Fruit fly (Drosophila melanogaster) whole organism, embryonic: Measurements from ENCODE around the gene Atg14.

Experiments used
- Bgb ChIP-seq: fragments of 200-800 bp; sonication (Bioruptor generic); IDR thresholded peaks from 2 replicates; pipeline ENCODE4 v1.3.6; 2022; ENCODE audit warnings: missing biosample characterization, missing genetic modification characterization; ENCODE audit not compliant: partially characterized antibody
- Bteb2 ChIP-seq: fragments of 200-800 bp; sonication (Bioruptor generic); optimal IDR thresholded peaks from 2 replicates; lab custom pipeline; 2016; ENCODE audit warnings: missing biosample characterization, missing genetic modification characterization
- CG10321 ChIP-seq: fragments of 200-800 bp; sonication (Bioruptor generic); IDR thresholded peaks from 2 replicates; pipeline ENCODE4 v1.3.6; 2022; ENCODE audit warnings: missing biosample characterization, missing genetic modification characterization
- CG11504 ChIP-seq: fragments of 200-800 bp; sonication (Bioruptor generic); optimal IDR thresholded peaks from 3 replicates; lab custom pipeline; 2019; ENCODE audit warnings: missing biosample characterization, mild to moderate bottlenecking, missing genetic modification characterization, moderate library complexity
- CG12942 ChIP-seq: fragments of 200-800 bp; sonication (Bioruptor generic); optimal IDR thresholded peaks from 3 replicates; lab custom pipeline; 2016; ENCODE audit warnings: missing biosample characterization, missing genetic modification characterization
- CG15696 ChIP-seq: fragments of 200-800 bp; sonication (Bioruptor generic); optimal IDR thresholded peaks from 2 replicates; lab custom pipeline; 2019; ENCODE audit warnings: missing biosample characterization, mild to moderate bottlenecking, missing genetic modification characterization, moderate library complexity
- CG17359 ChIP-seq: fragments of 200-800 bp; sonication (Bioruptor generic); optimal IDR thresholded peaks from 3 replicates; lab custom pipeline; 2018; ENCODE audit warnings: missing biosample characterization, mild to moderate bottlenecking, missing genetic modification characterization, moderate library complexity
- CG17385 ChIP-seq: fragments of 200-800 bp; sonication (Bioruptor generic); optimal IDR thresholded peaks from 3 replicates; lab custom pipeline; 2018; ENCODE audit warnings: missing biosample characterization, mild to moderate bottlenecking, missing genetic modification characterization
- CG18619 ChIP-seq: fragments of 200-800 bp; sonication (Bioruptor generic); optimal IDR thresholded peaks from 3 replicates; lab custom pipeline; 2017; ENCODE audit warnings: missing biosample characterization, mild to moderate bottlenecking, missing genetic modification characterization
- CG31365 ChIP-seq: fragments of 200-800 bp; sonication (Bioruptor generic); optimal IDR thresholded peaks from 2 replicates; lab custom pipeline; 2018; ENCODE audit warnings: missing biosample characterization, mild to moderate bottlenecking, missing genetic modification characterization
- CG43689 ChIP-seq: fragments of 200-800 bp; sonication (Bioruptor generic); IDR thresholded peaks from 2 replicates; pipeline ENCODE4 v1.3.6; 2022; ENCODE audit warnings: missing biosample characterization, missing genetic modification characterization
- CG5180 ChIP-seq: fragments of 200-800 bp; sonication (Bioruptor generic); optimal IDR thresholded peaks from 3 replicates; lab custom pipeline; 2017; ENCODE audit warnings: missing biosample characterization, missing genetic modification characterization, mild to moderate bottlenecking, moderate library complexity, missing genetic modification reagents
- CG6765 ChIP-seq: fragments of 200-800 bp; sonication (Bioruptor generic); optimal IDR thresholded peaks from 3 replicates; lab custom pipeline; 2017; ENCODE audit warnings: missing biosample characterization, mild to moderate bottlenecking, missing genetic modification characterization
- CG9817 ChIP-seq: fragments of 200-800 bp; sonication (Bioruptor generic); optimal IDR thresholded peaks from 2 replicates; lab custom pipeline; 2018; ENCODE audit warnings: missing biosample characterization, mild to moderate bottlenecking, missing genetic modification characterization, moderate library complexity
- CG9876 ChIP-seq: fragments of 200-800 bp; sonication (Bioruptor generic); optimal IDR thresholded peaks from 2 replicates; lab custom pipeline; 2016; ENCODE audit warnings: missing biosample characterization, missing genetic modification characterization
- CG9932 ChIP-seq: fragments of 200-800 bp; sonication (Bioruptor generic); IDR thresholded peaks from 2 replicates; pipeline ENCODE4 v1.3.6; 2022; ENCODE audit warnings: missing biosample characterization, missing genetic modification characterization
- CrebB ChIP-seq: fragments of 200-800 bp; sonication (Bioruptor generic); optimal IDR thresholded peaks from 3 replicates; lab custom pipeline; 2018; ENCODE audit warnings: missing biosample characterization, mild to moderate bottlenecking, missing genetic modification characterization
- Dfd ChIP-seq, 2 experiments: fragments of >200 bp; optimal IDR thresholded peaks; 2 replicates each; lab custom pipeline; 2017; ENCODE audit warnings: missing biosample characterization in 2 of 2, missing genetic modification characterization in 2 of 2
- Dip2 ChIP-seq: fragments of 200-800 bp; sonication (Bioruptor generic); IDR thresholded peaks from 2 replicates; pipeline ENCODE4 v1.3.6; 2022; ENCODE audit warnings: missing biosample characterization, missing genetic modification characterization
- Dref ChIP-seq: fragments of 200-800 bp; sonication (Bioruptor generic); IDR thresholded peaks from 2 replicates; pipeline ENCODE4 v1.3.6; 2022; ENCODE audit warnings: missing biosample characterization, missing genetic modification characterization
- ERR ChIP-seq: fragments of 200-800 bp; sonication (Bioruptor generic); optimal IDR thresholded peaks from 2 replicates; lab custom pipeline; 2016; ENCODE audit warnings: missing biosample characterization, missing genetic modification characterization
- GATAe ChIP-seq: fragments of 200-800 bp; sonication (Bioruptor generic); conservative IDR thresholded peaks from 2 replicates; pipeline ENCODE4 v1.3.6; 2022; ENCODE audit warnings: missing biosample characterization, missing genetic modification characterization
- Hr3 ChIP-seq: fragments of 200-800 bp; sonication (Bioruptor generic); optimal IDR thresholded peaks from 3 replicates; lab custom pipeline; 2016; ENCODE audit warnings: missing biosample characterization, missing genetic modification characterization
- Ravus ChIP-seq: fragments of 200-800 bp; sonication (Bioruptor generic); IDR thresholded peaks from 2 replicates; pipeline ENCODE4 v1.3.6; 2022; ENCODE audit warnings: missing biosample characterization, missing genetic modification characterization
- Spps ChIP-seq: fragments of 200-800 bp; sonication (Bioruptor generic); optimal IDR thresholded peaks from 2 replicates; lab custom pipeline; 2018; ENCODE audit warnings: missing biosample characterization, mild to moderate bottlenecking, missing genetic modification characterization
- Stat92E ChIP-seq, 3 experiments: fragments of >200 bp in 2 of 3; fragments of 200-800 bp in 1 of 3; sonication (Bioruptor generic) in 1 of 3; optimal IDR thresholded peaks; 2 replicates each; lab custom pipeline; 2017 to 2019; ENCODE audit warnings: missing biosample characterization in 3 of 3, missing genetic modification characterization in 3 of 3, mild to moderate bottlenecking in 1 of 3, moderate library complexity in 1 of 3
- Xrp1 ChIP-seq: fragments of 200-800 bp; sonication (Bioruptor generic); IDR thresholded peaks from 2 replicates; pipeline ENCODE4 v1.3.6; 2022; ENCODE audit warnings: missing biosample characterization, missing genetic modification characterization
- ase ChIP-seq: fragments of 200-800 bp; sonication (Bioruptor generic); IDR thresholded peaks from 3 replicates; pipeline ENCODE4 v1.3.6; 2022; ENCODE audit warnings: missing biosample characterization, missing genetic modification characterization
- bbx ChIP-seq: fragments of 200-800 bp; sonication (Bioruptor generic); IDR thresholded peaks from 2 replicates; pipeline ENCODE4 v1.3.6; 2022; ENCODE audit warnings: missing biosample characterization, missing genetic modification characterization; ENCODE audit not compliant: partially characterized antibody
- bigmax ChIP-seq: fragments of 200-800 bp; sonication (Bioruptor generic); optimal IDR thresholded peaks from 2 replicates; lab custom pipeline; 2018; ENCODE audit warnings: missing biosample characterization, mild to moderate bottlenecking, missing genetic modification characterization
- crol ChIP-seq: fragments of 200-800 bp; sonication (Bioruptor generic); IDR thresholded peaks from 2 replicates; pipeline ENCODE4 v1.3.6; 2022; ENCODE audit warnings: missing biosample characterization, missing genetic modification characterization
- dan ChIP-seq: fragments of 200-800 bp; sonication (Bioruptor generic); IDR thresholded peaks from 2 replicates; pipeline ENCODE4 v1.3.6; 2022; ENCODE audit warnings: missing biosample characterization, missing genetic modification characterization
- disco-r ChIP-seq: fragments of 200-800 bp; sonication (Bioruptor generic); optimal IDR thresholded peaks from 2 replicates; lab custom pipeline; 2016; ENCODE audit warnings: missing biosample characterization, missing genetic modification characterization
- ewg ChIP-seq: fragments of 200-800 bp; sonication (Bioruptor generic); optimal IDR thresholded peaks from 3 replicates; lab custom pipeline; 2017; ENCODE audit warnings: mild to moderate bottlenecking, missing biosample characterization, missing genetic modification reagents, missing genetic modification characterization
- ham ChIP-seq: fragments of 200-800 bp; sonication (Bioruptor generic); IDR thresholded peaks from 2 replicates; pipeline ENCODE4 v1.3.6; 2022; ENCODE audit warnings: missing biosample characterization, missing genetic modification characterization
- hbn ChIP-seq: fragments of 200-800 bp; sonication (Bioruptor generic); IDR thresholded peaks from 2 replicates; pipeline ENCODE4 v1.3.6; 2022; ENCODE audit warnings: missing biosample characterization, missing genetic modification characterization; ENCODE audit not compliant: partially characterized antibody
- hkb ChIP-seq, 2 experiments: fragments of 200-800 bp in 1 of 2; fragments of >200 bp in 1 of 2; sonication (Bioruptor generic) in 1 of 2; IDR thresholded peaks in 1 of 2; optimal IDR thresholded peaks in 1 of 2; 2 replicates each; pipeline versions ENCODE4 v1.3.6 to Lab custom; 2017 to 2022; ENCODE audit warnings: missing biosample characterization in 1 of 2, missing genetic modification characterization in 1 of 2
- jigr1 ChIP-seq: fragments of 200-800 bp; sonication (Bioruptor generic); IDR thresholded peaks from 3 replicates; pipeline ENCODE4 v1.3.6; 2022; ENCODE audit warnings: missing biosample characterization, missing genetic modification characterization
- kni ChIP-seq: fragments of 200-800 bp; sonication (Bioruptor generic); optimal IDR thresholded peaks from 3 replicates; lab custom pipeline; 2017; ENCODE audit warnings: mild to moderate bottlenecking, missing biosample characterization, missing genetic modification reagents, missing genetic modification characterization
- luna ChIP-seq: fragments of 200-800 bp; sonication (Bioruptor generic); optimal IDR thresholded peaks from 2 replicates; lab custom pipeline; 2016; ENCODE audit warnings: missing biosample characterization, missing genetic modification characterization
- mld ChIP-seq: fragments of 200-800 bp; sonication (Bioruptor generic); IDR thresholded peaks from 3 replicates; pipeline ENCODE4 v1.3.6; 2022; ENCODE audit warnings: missing biosample characterization, missing genetic modification characterization; ENCODE audit not compliant: partially characterized antibody
- nmo ChIP-seq: fragments of 200-800 bp; sonication (Bioruptor generic); optimal IDR thresholded peaks from 2 replicates; lab custom pipeline; 2018; ENCODE audit warnings: missing biosample characterization, mild to moderate bottlenecking, missing genetic modification characterization, moderate library complexity
- pum ChIP-seq: fragments of 200-800 bp; sonication (Bioruptor generic); optimal IDR thresholded peaks from 2 replicates; lab custom pipeline; 2016; ENCODE audit warnings: missing biosample characterization, missing genetic modification characterization
- run ChIP-seq: fragments of 200-800 bp; sonication (Bioruptor generic); optimal IDR thresholded peaks from 3 replicates; lab custom pipeline; 2018; ENCODE audit warnings: missing biosample characterization, mild to moderate bottlenecking, missing genetic modification characterization
- tio ChIP-seq: fragments of 200-800 bp; sonication (Bioruptor generic); optimal IDR thresholded peaks from 2 replicates; lab custom pipeline; 2017; ENCODE audit warnings: missing biosample characterization, missing genetic modification characterization, inconsistent platforms
- tup ChIP-seq: fragments of 200-800 bp; sonication (Bioruptor generic); optimal IDR thresholded peaks from 2 replicates; lab custom pipeline; 2016; ENCODE audit warnings: missing biosample characterization, mild to moderate bottlenecking, missing genetic modification characterization, moderate library complexity
- unpg ChIP-seq: fragments of 200-800 bp; sonication (Bioruptor generic); optimal IDR thresholded peaks from 3 replicates; lab custom pipeline; 2018; ENCODE audit warnings: missing biosample characterization, mild to moderate bottlenecking, missing genetic modification characterization, moderate library complexity
- wek ChIP-seq: fragments of 200-800 bp; sonication (Bioruptor generic); optimal IDR thresholded peaks from 3 replicates; lab custom pipeline; 2018; ENCODE audit warnings: missing biosample characterization, mild to moderate bottlenecking, missing genetic modification characterization, moderate library complexity

Gene Atg14

DNA sequence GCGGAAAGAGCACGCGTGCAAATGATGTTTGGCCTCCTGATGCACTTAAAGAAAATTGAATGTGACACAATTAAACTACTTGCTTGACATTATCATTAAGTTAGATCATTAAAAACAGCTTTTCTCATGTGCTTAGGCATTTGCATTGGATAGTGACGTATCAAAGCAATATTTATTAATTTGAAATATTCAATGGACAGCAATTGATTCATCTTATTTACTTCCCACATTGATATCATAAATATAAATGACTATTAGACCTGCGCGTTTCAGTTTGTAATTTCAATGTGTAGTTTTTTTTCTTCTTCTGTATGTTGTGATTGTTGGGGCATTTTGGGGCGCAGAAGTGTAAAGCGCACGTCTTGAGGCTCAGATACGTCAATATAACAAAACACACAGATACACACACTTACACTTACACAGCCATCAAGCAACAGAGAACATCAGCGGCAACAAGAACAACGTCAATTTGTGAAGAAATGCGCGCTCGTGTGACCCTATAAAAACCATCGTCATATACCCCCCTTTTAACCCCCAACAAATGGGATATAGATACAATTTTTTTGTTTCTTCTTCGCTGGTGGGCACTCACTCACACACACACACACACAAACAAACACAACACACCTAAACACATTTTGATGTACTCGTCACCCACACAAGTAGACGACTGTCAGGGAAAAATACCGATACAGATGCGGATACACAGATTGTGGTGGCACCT is 27.1 kb upstream of the Atg14 start (continued):
- TF ChIP-seq ham (GFP tag; lab: Robert Waterston, UW) (no peak), mld (GFP tag; lab: Robert Waterston, UW) (no peak), CG9876 (GFP tag; lab: Kevin White, UChicago) (no peak), crol (peak; percentile 60), Bgb (GFP tag; lab: Robert Waterston, UW) (no peak), unpg (peak; percentile 82), luna (GFP tag; lab: Kevin White, UChicago) (no peak), disco-r (GFP tag; lab: Kevin White, UChicago) (peak; percentile 28), CG6765 (GFP tag; lab: Kevin White, UChicago) (peak; percentile 6), CG9932 (GFP tag; lab: Robert Waterston, UW) (no peak), CG10321 (GFP tag; lab: Robert Waterston, UW) (no peak), bigmax (GFP tag; lab: Kevin White, UChicago) (no peak), run (tag; lab: Kevin White, UChicago) (peak; percentile 41), Dfd (GFP tag; optimal IDR thresholded peaks at IDR 0.05; lab: Kevin White, UChicago) (no peak), CrebB (tag; lab: Kevin White, UChicago) (peak; percentile 6), CG17385 (GFP tag; lab: Kevin White, UChicago) (peak; percentile 55), CG43689 (GFP tag; lab: Robert Waterston, UW) (no peak), CG18619 (GFP tag; lab: Kevin White, UChicago) (peak; percentile 70), CG17359 (tag; lab: Kevin White, UChicago) (peak; percentile 74), CG5180 (GFP tag; lab: Kevin White, UChicago) (peak; percentile 53), kni (GFP tag; lab: Kevin White, UChicago) (peak; percentile 72), Spps (tag; lab: Kevin White, UChicago) (peak; percentile 36), Dref (no peak), hkb (optimal IDR thresholded peaks at IDR 0.05; lab: Kevin White, UChicago) (no peak), hkb (GFP tag; IDR thresholded peaks at IDR 0.05; lab: Robert Waterston, UW) (peak; percentile 81), hbn (no peak), Ravus (no peak; the same call in 1 of the 2 replicates), ase (GFP tag; lab: Robert Waterston, UW) (peak; percentile 37; the same call in 1 of the 3 replicates), GATAe (no peak), CG9817 (peak; percentile 55), bbx (GFP tag; lab: Robert Waterston, UW) (no peak), Stat92E (GFP tag; optimal IDR thresholded peaks at IDR 0.05; lab: Kevin White, UChicago) (no peak), CG12942 (GFP tag; lab: Kevin White, UChicago) (peak; percentile 41), Hr3 (GFP tag; lab: Kevin White, UChicago) (peak; percentile 60), dan (no peak), Dip2 (GFP tag; lab: Robert Waterston, UW) (no peak), tio (GFP tag; lab: Kevin White, UChicago) (peak; percentile 71), ewg (GFP tag; lab: Kevin White, UChicago) (peak; percentile 76), Xrp1 (peak; percentile 82), tup (GFP tag; lab: Kevin White, UChicago) (peak; percentile 27), CG15696 (tag; lab: Kevin White, UChicago) (peak; percentile 34), ERR (GFP tag; lab: Kevin White, UChicago) (no peak), CG11504 (tag; lab: Kevin White, UChicago) (peak; percentile 84), nmo (GFP tag; lab: Kevin White, UChicago) (peak; percentile 84), jigr1 (GFP tag; lab: Robert Waterston, UW) (peak; percentile 57; the same call in 1 of the 3 replicates), CG31365 (tag; lab: Kevin White, UChicago) (peak; percentile 18), Bteb2 (GFP tag; lab: Kevin White, UChicago) (peak; percentile 63), pum (GFP tag; lab: Kevin White, UChicago) (peak; percentile 35), wek (no peak)
